Fruit fly (Drosophila melanogaster): ENCODE data around the gene CG13310.
A peak's percentile ranks its signal among the peaks of the same experiment; 100 is the strongest.

CG13310 gene

DNA sequence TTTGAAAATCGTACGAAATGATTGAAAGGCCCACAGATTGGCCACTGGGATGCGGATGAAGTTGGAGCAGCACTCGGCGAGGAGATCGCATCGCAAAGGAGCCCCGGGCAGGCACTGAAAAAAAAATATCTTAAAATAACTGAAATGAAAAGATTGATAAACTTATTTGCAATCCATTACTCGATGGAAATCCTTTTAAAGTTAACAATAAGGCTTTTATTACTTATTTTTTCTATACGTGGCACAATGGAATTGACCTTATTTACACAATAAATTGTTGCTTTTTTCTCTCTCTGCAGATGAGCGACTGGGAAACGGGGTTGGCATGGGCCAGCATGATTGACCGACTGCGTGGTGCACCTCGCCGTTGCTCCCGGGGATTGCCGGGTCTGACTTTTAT is 49.1 kb downstream of the CG13310 start:
- peak; percentile 8 for TF ChIP-seq CG13624 (GFP tag; optimal IDR thresholded peaks at IDR 0.05)
- no peak for TF ChIP-seq CG9215 (GFP tag; IDR thresholded peaks at IDR 0.05)
- TF ChIP-seq CG2678 (tag; optimal IDR thresholded peaks at IDR 0.05), result peak; percentile 74
- TF ChIP-seq CTCF (GFP tag; optimal IDR thresholded peaks at IDR 0.05), result no peak
- peak; percentile 9 for TF ChIP-seq Chrac-16 (GFP tag; optimal IDR thresholded peaks at IDR 0.05)
- no peak for TF ChIP-seq tx (GFP tag; optimal IDR thresholded peaks at IDR 0.05)
- peak; percentile 20 for TF ChIP-seq CG9727 (GFP tag; optimal IDR thresholded peaks at IDR 0.05)
- no peak for TF ChIP-seq bowl (GFP tag; IDR thresholded peaks at IDR 0.05)
- no peak for TF ChIP-seq slp2 (GFP tag; optimal IDR thresholded peaks at IDR 0.05)
- no peak for TF ChIP-seq HmgD (GFP tag; optimal IDR thresholded peaks at IDR 0.05)
- peak; percentile 73 for TF ChIP-seq vvl (GFP tag; IDR thresholded peaks at IDR 0.05)
- peak in 1 of 2 experiments; percentile 33 for TF ChIP-seq Eip74EF (GFP tag; optimal IDR thresholded peaks at IDR 0.05)
- no peak for TF ChIP-seq CG3163 (GFP tag; optimal IDR thresholded peaks at IDR 0.05)
- TF ChIP-seq eyg (GFP tag; optimal IDR thresholded peaks at IDR 0.05), result no peak
- TF ChIP-seq CG33213 (GFP tag; optimal IDR thresholded peaks at IDR 0.05), result no peak
- no peak for TF ChIP-seq BEAF-32 (GFP tag; optimal IDR thresholded peaks at IDR 0.05)
- peak; percentile 44 for TF ChIP-seq ewg (GFP tag; optimal IDR thresholded peaks at IDR 0.05)
- no peak for TF ChIP-seq HLH4C (GFP tag; IDR thresholded peaks at IDR 0.05; ENCODE audit: partially characterized antibody)
- TF ChIP-seq CG13123 (GFP tag; optimal IDR thresholded peaks at IDR 0.05), result no peak
- TF ChIP-seq BtbVII (GFP tag; optimal IDR thresholded peaks at IDR 0.05), result no peak
- TF ChIP-seq CG10209 (GFP tag; optimal IDR thresholded peaks at IDR 0.05), result peak; percentile 50
- TF ChIP-seq jumu (GFP tag; optimal IDR thresholded peaks at IDR 0.05), result peak; percentile 41
- no peak for TF ChIP-seq insv (GFP tag; optimal IDR thresholded peaks at IDR 0.05)
- TF ChIP-seq Dad (GFP tag; optimal IDR thresholded peaks at IDR 0.05), result no peak
- TF ChIP-seq CG12744 (GFP tag; optimal IDR thresholded peaks at IDR 0.05), result no peak
- no peak for TF ChIP-seq luna (GFP tag; optimal IDR thresholded peaks at IDR 0.05)
- TF ChIP-seq Doc3 (GFP tag; IDR thresholded peaks at IDR 0.05; ENCODE audit: partially characterized antibody), result no peak
- no peak for TF ChIP-seq CG10565 (GFP tag; optimal IDR thresholded peaks at IDR 0.05)
- TF ChIP-seq CG11456 (GFP tag; IDR thresholded peaks at IDR 0.05), result no peak
- TF ChIP-seq chif (GFP tag; optimal IDR thresholded peaks at IDR 0.05), result peak in 1 of 2 experiments; percentile 39
- no peak for TF ChIP-seq CG9817 (tag; optimal IDR thresholded peaks at IDR 0.05)
- no peak for TF ChIP-seq CG10654 (GFP tag; optimal IDR thresholded peaks at IDR 0.05)
- TF ChIP-seq CG2875 (GFP tag; optimal IDR thresholded peaks at IDR 0.05), result peak; percentile 58
- TF ChIP-seq CG4328 (GFP tag; optimal IDR thresholded peaks at IDR 0.05), result no peak
- TF ChIP-seq Sox102F (GFP tag; optimal IDR thresholded peaks at IDR 0.05), result peak; percentile 85
- peak; percentile 49; the same call in 1 of the 3 replicates for TF ChIP-seq Mrtf (GFP tag; IDR thresholded peaks at IDR 0.05)
- TF ChIP-seq CG12942 (GFP tag; optimal IDR thresholded peaks at IDR 0.05), result no peak
- no peak for TF ChIP-seq fru (optimal IDR thresholded peaks at IDR 0.05)
- no peak for TF ChIP-seq hkb (optimal IDR thresholded peaks at IDR 0.05)
- peak; percentile 69 for TF ChIP-seq hkb (GFP tag; IDR thresholded peaks at IDR 0.05)
- TF ChIP-seq slou (GFP tag; optimal IDR thresholded peaks at IDR 0.05), result no peak
- no peak for TF ChIP-seq CG3281 (GFP tag; optimal IDR thresholded peaks at IDR 0.05)
- TF ChIP-seq Taf1 (GFP tag; IDR thresholded peaks at IDR 0.05), result no peak
- TF ChIP-seq h (optimal IDR thresholded peaks at IDR 0.05), result no peak
- no peak for TF ChIP-seq her (GFP tag; optimal IDR thresholded peaks at IDR 0.05)
- TF ChIP-seq pum (GFP tag; optimal IDR thresholded peaks at IDR 0.05), result peak; percentile 49
- TF ChIP-seq CG14860 (GFP tag; IDR thresholded peaks at IDR 0.05; ENCODE audit: partially characterized antibody), result no peak
- peak; percentile 67 for TF ChIP-seq Ptx1 (GFP tag; IDR thresholded peaks at IDR 0.05)
- peak; percentile 6 for TF ChIP-seq Bdp1 (GFP tag; optimal IDR thresholded peaks at IDR 0.05)
- TF ChIP-seq chn (GFP tag; optimal IDR thresholded peaks at IDR 0.05), result peak; percentile 37
- TF ChIP-seq ac (GFP tag; optimal IDR thresholded peaks at IDR 0.05), result no peak
- no peak for TF ChIP-seq CG10431 (GFP tag; optimal IDR thresholded peaks at IDR 0.05)
- TF ChIP-seq CG31441 (GFP tag; IDR thresholded peaks at IDR 0.05), result peak; percentile 62
- TF ChIP-seq Kr (GFP tag; optimal IDR thresholded peaks at IDR 0.05), result no peak

All from whole organism, embryonic.